Worm (Caenorhabditis elegans) whole organism, L3 larva: ENCODE results near the gene F20D6.12.

Experiments
- R02D3.7 ChIP-seq: fragments of 150-350 bp; optimal IDR thresholded peaks from 2 replicates; lab custom pipeline; 2014; ENCODE audit warnings: missing biosample characterization, missing genetic modification characterization
- ZK546.5 ChIP-seq: sonication (generic microtip); optimal IDR thresholded peaks from 2 replicates; lab custom pipeline; 2017; ENCODE audit warnings: missing biosample characterization, missing genetic modification characterization
- aly-2 ChIP-seq: fragments of 150-350 bp; optimal IDR thresholded peaks from 2 replicates; lab custom pipeline; 2014; ENCODE audit warnings: missing biosample characterization, missing genetic modification characterization
- ama-1 ChIP-seq: fragments of 150-350 bp; optimal IDR thresholded peaks from 2 replicates; lab custom pipeline; 2018
- ceh-16 ChIP-seq: sonication (generic microtip); optimal IDR thresholded peaks from 2 replicates; lab custom pipeline; 2017; ENCODE audit warnings: missing biosample characterization, missing genetic modification characterization
- ceh-28 ChIP-seq: fragments of 150-350 bp; optimal IDR thresholded peaks from 2 replicates; lab custom pipeline; 2014; ENCODE audit warnings: missing biosample characterization, missing genetic modification reagents, missing genetic modification characterization
- ceh-82 ChIP-seq: fragments of 150-350 bp; optimal IDR thresholded peaks from 2 replicates; lab custom pipeline; 2014; ENCODE audit warnings: missing biosample characterization, missing genetic modification characterization
- ceh-9 ChIP-seq: sonication (generic microtip); optimal IDR thresholded peaks from 2 replicates; lab custom pipeline; 2018; ENCODE audit warnings: missing biosample characterization, missing genetic modification characterization
- daf-12 ChIP-seq: fragments of 150-350 bp; optimal IDR thresholded peaks from 2 replicates; lab custom pipeline; 2014; ENCODE audit warnings: missing biosample characterization, missing genetic modification reagents, missing genetic modification characterization
- egl-27 ChIP-seq: sonication (generic microtip); optimal IDR thresholded peaks from 4 replicates; lab custom pipeline; 2017; ENCODE audit warnings: missing biosample characterization, missing genetic modification reagents, missing genetic modification characterization
- egl-5 ChIP-seq: fragments of 150-350 bp; optimal IDR thresholded peaks from 2 replicates; lab custom pipeline; 2017; ENCODE audit warnings: missing biosample characterization, missing genetic modification reagents, missing genetic modification characterization, inconsistent platforms
- elt-1 ChIP-seq: fragments of 150-350 bp; optimal IDR thresholded peaks from 2 replicates; lab custom pipeline; 2014; ENCODE audit warnings: missing biosample characterization, missing genetic modification characterization
- elt-2 ChIP-seq: sonication (generic microtip); optimal IDR thresholded peaks from 2 replicates; lab custom pipeline; 2016; ENCODE audit warnings: missing genetic modification reagents, mild to moderate bottlenecking, missing genetic modification characterization, missing compliant biosample characterization
- elt-3 ChIP-seq, 3 experiments: fragments of 150-350 bp in 1 of 3; sonication (generic microtip) in 2 of 3; optimal IDR thresholded peaks; 2 replicates in 2 of 3; 4 replicates in 1 of 3; lab custom pipeline; 2014 to 2017; ENCODE audit warnings: missing biosample characterization in 3 of 3, missing genetic modification characterization in 3 of 3
- eor-1 ChIP-seq, 2 experiments: fragments of 150-350 bp; optimal IDR thresholded peaks; 2 replicates each; lab custom pipeline; 2014 to 2018; ENCODE audit warnings: missing biosample characterization in 2 of 2, missing genetic modification characterization in 2 of 2
- fkh-10 ChIP-seq: sonication (generic microtip); optimal IDR thresholded peaks from 2 replicates; lab custom pipeline; 2017; ENCODE audit warnings: missing biosample characterization, missing genetic modification reagents, missing genetic modification characterization
- fkh-2 ChIP-seq: fragments of 150-350 bp; optimal IDR thresholded peaks from 2 replicates; lab custom pipeline; 2014; ENCODE audit warnings: missing biosample characterization, missing genetic modification reagents, missing genetic modification characterization
- fos-1 ChIP-seq: fragments of 150-350 bp; optimal IDR thresholded peaks from 2 replicates; lab custom pipeline; 2014; ENCODE audit warnings: missing biosample characterization, missing genetic modification characterization
- hmg-11 ChIP-seq: sonication (generic microtip); optimal IDR thresholded peaks from 2 replicates; lab custom pipeline; 2016; ENCODE audit warnings: missing genetic modification characterization, missing compliant biosample characterization
- jun-1 ChIP-seq: fragments of 150-350 bp; optimal IDR thresholded peaks from 2 replicates; lab custom pipeline; 2014; ENCODE audit warnings: missing biosample characterization, missing genetic modification reagents, missing genetic modification characterization
- lin-15B ChIP-seq: fragments of 150-350 bp; optimal IDR thresholded peaks from 2 replicates; lab custom pipeline; 2014; ENCODE audit warnings: missing biosample characterization, missing genetic modification characterization
- lin-39 ChIP-seq: fragments of 150-350 bp; optimal IDR thresholded peaks from 2 replicates; lab custom pipeline; 2018; ENCODE audit warnings: missing biosample characterization, missing genetic modification reagents, missing genetic modification characterization
- lsy-12 ChIP-seq: sonication (generic microtip); optimal IDR thresholded peaks from 2 replicates; lab custom pipeline; 2016; ENCODE audit warnings: mild to moderate bottlenecking, missing genetic modification characterization, missing compliant biosample characterization
- mdl-1 ChIP-seq: fragments of 150-350 bp; optimal IDR thresholded peaks from 2 replicates; lab custom pipeline; 2014; ENCODE audit warnings: missing biosample characterization, missing genetic modification characterization
- mml-1 ChIP-seq: fragments of 150-350 bp; sonication (generic microtip); optimal IDR thresholded peaks from 3 replicates; lab custom pipeline; 2014; ENCODE audit warnings: missing biosample characterization, missing genetic modification characterization
- nfya-1 ChIP-seq: sonication (generic microtip); optimal IDR thresholded peaks from 2 replicates; lab custom pipeline; 2017; ENCODE audit warnings: missing genetic modification characterization, mild to moderate bottlenecking, missing compliant biosample characterization, antibody characterized with exemption, moderate library complexity; ENCODE audit not compliant: insufficient read depth
- nhr-11 ChIP-seq: fragments of 150-350 bp; optimal IDR thresholded peaks from 2 replicates; lab custom pipeline; 2014; ENCODE audit warnings: missing biosample characterization, missing genetic modification characterization
- nhr-12 ChIP-seq: fragments of 150-350 bp; optimal IDR thresholded peaks from 2 replicates; lab custom pipeline; 2014; ENCODE audit warnings: missing biosample characterization, missing genetic modification characterization
- nhr-23 ChIP-seq: fragments of 150-350 bp; optimal IDR thresholded peaks from 2 replicates; lab custom pipeline; 2014; ENCODE audit warnings: missing biosample characterization, missing genetic modification reagents, missing genetic modification characterization
- nhr-237 ChIP-seq: fragments of 150-350 bp; optimal IDR thresholded peaks from 2 replicates; lab custom pipeline; 2014; ENCODE audit warnings: missing biosample characterization, missing genetic modification characterization
- nhr-25 ChIP-seq: sonication (generic microtip); optimal IDR thresholded peaks from 2 replicates; lab custom pipeline; 2017; ENCODE audit warnings: missing biosample characterization, missing genetic modification characterization
- nhr-28 ChIP-seq: fragments of 150-350 bp; optimal IDR thresholded peaks from 2 replicates; lab custom pipeline; 2014; ENCODE audit warnings: missing biosample characterization, missing genetic modification characterization
- nhr-43 ChIP-seq: sonication (generic microtip); optimal IDR thresholded peaks from 2 replicates; lab custom pipeline; 2016; ENCODE audit warnings: mild to moderate bottlenecking, missing genetic modification characterization, missing compliant biosample characterization; ENCODE audit not compliant: poor library complexity, severe bottlenecking
- nhr-67 ChIP-seq: fragments of 150-350 bp; optimal IDR thresholded peaks from 2 replicates; lab custom pipeline; 2014; ENCODE audit warnings: missing biosample characterization, missing genetic modification characterization
- nhr-76 ChIP-seq: fragments of 150-350 bp; sonication (generic microtip); optimal IDR thresholded peaks from 5 replicates; lab custom pipeline; 2014; ENCODE audit warnings: missing biosample characterization, missing genetic modification characterization
- nhr-77 ChIP-seq: fragments of 150-350 bp; optimal IDR thresholded peaks from 2 replicates; lab custom pipeline; 2014; ENCODE audit warnings: missing biosample characterization, missing genetic modification characterization
- pha-4 ChIP-seq: fragments of 150-350 bp; optimal IDR thresholded peaks from 2 replicates; lab custom pipeline; 2014; ENCODE audit warnings: missing biosample characterization, missing genetic modification reagents, missing genetic modification characterization
- pqm-1 ChIP-seq: fragments of 150-350 bp; optimal IDR thresholded peaks from 2 replicates; lab custom pipeline; 2017; ENCODE audit warnings: missing biosample characterization, missing genetic modification characterization, inconsistent platforms
- sea-2 ChIP-seq: fragments of 150-350 bp; sonication (generic microtip); optimal IDR thresholded peaks from 4 replicates; lab custom pipeline; 2014; ENCODE audit warnings: missing biosample characterization, missing genetic modification reagents, missing genetic modification characterization
- skn-1 ChIP-seq: fragments of 150-350 bp; optimal IDR thresholded peaks from 2 replicates; lab custom pipeline; 2014; ENCODE audit warnings: missing biosample characterization, missing genetic modification characterization
- snpc-4 ChIP-seq: fragments of 150-350 bp; optimal IDR thresholded peaks from 2 replicates; lab custom pipeline; 2014; ENCODE audit warnings: missing biosample characterization, missing genetic modification characterization
- tbx-2 ChIP-seq: sonication (generic microtip); optimal IDR thresholded peaks from 2 replicates; lab custom pipeline; 2016; ENCODE audit warnings: mild to moderate bottlenecking, missing genetic modification characterization, missing compliant biosample characterization
- unc-39 ChIP-seq: sonication (generic microtip); optimal IDR thresholded peaks from 4 replicates; lab custom pipeline; 2017; ENCODE audit warnings: missing biosample characterization, missing genetic modification characterization
- unc-62 ChIP-seq: fragments of 150-350 bp; sonication (generic microtip); optimal IDR thresholded peaks from 4 replicates; lab custom pipeline; 2014; ENCODE audit warnings: missing biosample characterization, missing genetic modification reagents, missing genetic modification characterization
- zag-1 ChIP-seq: fragments of 150-350 bp; optimal IDR thresholded peaks from 2 replicates; lab custom pipeline; 2014; ENCODE audit warnings: missing biosample characterization, missing genetic modification characterization
- ztf-11 ChIP-seq: fragments of 150-350 bp; optimal IDR thresholded peaks from 2 replicates; lab custom pipeline; 2014; ENCODE audit warnings: missing biosample characterization, missing genetic modification characterization
- ztf-4 ChIP-seq: fragments of 150-350 bp; optimal IDR thresholded peaks from 2 replicates; lab custom pipeline; 2014; ENCODE audit warnings: missing biosample characterization, missing genetic modification characterization

The F20D6.12 gene

DNA sequence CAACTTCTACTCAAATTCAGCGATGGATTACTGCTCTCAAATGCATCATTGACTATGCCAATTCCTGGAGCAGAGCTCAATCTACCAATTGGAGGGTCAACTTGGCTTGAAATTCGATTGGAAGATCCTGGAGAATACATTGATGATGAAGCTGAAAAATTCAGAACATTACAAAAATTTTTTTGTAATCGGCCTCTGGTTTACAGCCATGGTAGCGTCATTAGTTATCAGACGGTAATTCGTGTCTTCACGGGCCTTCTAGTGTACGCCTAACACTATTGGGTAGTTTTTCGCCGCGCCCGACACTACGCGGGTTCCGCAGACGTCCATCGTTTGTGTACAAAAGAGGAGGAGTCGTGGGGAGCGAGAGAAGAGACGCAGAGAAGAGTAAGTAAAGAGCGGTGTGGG lies 38.8 kb upstream of the F20D6.12 start:
- TF ChIP-seq egl-5 (tag; lab: Kevin White, UChicago) (no peak), snpc-4 (tag; lab: Kevin White, UChicago) (peak; percentile 99), elt-1 (tag; lab: Kevin White, UChicago) (no peak), nhr-25 (peak; percentile 84), lin-39 (tag; lab: Kevin White, UChicago) (peak; percentile 69), ama-1 (peak; percentile 94), ceh-82 (tag; lab: Kevin White, UChicago) (peak; percentile 41), nhr-23 (peak; percentile 91), pha-4 (tag; lab: Kevin White, UChicago) (peak; percentile 86), nhr-77 (tag; lab: Kevin White, UChicago) (peak; percentile 45), sea-2 (GFP tag; lab: Kevin White, UChicago) (no peak), aly-2 (tag; lab: Kevin White, UChicago) (peak; percentile 91), eor-1 (tag; optimal IDR thresholded peaks at IDR 0.05; lab: Kevin White, UChicago) (no peak), ztf-11 (no peak), nhr-28 (tag; lab: Kevin White, UChicago) (no peak), R02D3.7 (tag; lab: Kevin White, UChicago) (peak; percentile 73), pqm-1 (peak; percentile 77), fos-1 (tag; lab: Kevin White, UChicago) (no peak), nhr-76 (no peak), mml-1 (tag; lab: Kevin White, UChicago) (no peak), fkh-2 (tag; lab: Kevin White, UChicago) (no peak), daf-12 (tag; lab: Kevin White, UChicago) (no peak), nhr-237 (no peak), skn-1 (no peak), ceh-16 (no peak), mdl-1 (tag; lab: Kevin White, UChicago) (no peak), lin-15B (tag; lab: Kevin White, UChicago) (peak; percentile 49), elt-2 (tag; lab: Kevin White, UChicago) (peak; percentile 70), nhr-43 (peak; percentile 81), elt-3 (tag; optimal IDR thresholded peaks at IDR 0.05; lab: Kevin White, UChicago) (peak in 1 of 3 experiments; percentile 40), hmg-11 (tag; lab: Kevin White, UChicago) (peak; percentile 80), unc-39 (tag; lab: Kevin White, UChicago) (no peak), nhr-11 (tag; lab: Kevin White, UChicago) (no peak), ceh-28 (tag; lab: Kevin White, UChicago) (peak; percentile 59), nfya-1 (tag; lab: Kevin White, UChicago) (peak; percentile 82), jun-1 (tag; lab: Kevin White, UChicago) (no peak), tbx-2 (tag; lab: Kevin White, UChicago) (peak; percentile 69), ZK546.5 (tag; lab: Kevin White, UChicago) (no peak), fkh-10 (no peak), zag-1 (tag; lab: Kevin White, UChicago) (peak; percentile 3), unc-62 (GFP tag; lab: Kevin White, UChicago) (no peak), lsy-12 (tag; lab: Kevin White, UChicago) (peak; percentile 58), egl-27 (tag; lab: Kevin White, UChicago) (peak; percentile 66), nhr-67 (no peak), nhr-12 (tag; lab: Kevin White, UChicago) (no peak), ceh-9 (tag; lab: Kevin White, UChicago) (no peak), ztf-4 (tag; lab: Kevin White, UChicago) (no peak)
